Worm (Caenorhabditis elegans) whole organism, late embryonic: Measurements from ENCODE around the gene F09A5.3.

ENCODE experiments used
- C38D4.7 ChIP-seq: fragments of 200-800 bp; sonication (Bioruptor generic); optimal IDR thresholded peaks from 2 replicates; lab custom pipeline; 2018; ENCODE audit warnings: mild to moderate bottlenecking, missing genetic modification characterization, moderate library complexity, missing compliant biosample characterization
- K02D7.2 ChIP-seq: sonication (generic microtip); optimal IDR thresholded peaks from 2 replicates; lab custom pipeline; 2017; ENCODE audit warnings: mild to moderate bottlenecking, missing genetic modification characterization, missing compliant biosample characterization
- T23F11.4 ChIP-seq: fragments of 200-800 bp; sonication (Bioruptor generic); optimal IDR thresholded peaks from 2 replicates; lab custom pipeline; 2018; ENCODE audit warnings: mild to moderate bottlenecking, missing genetic modification characterization, missing compliant biosample characterization
- ahr-1 ChIP-seq: sonication (generic microtip); optimal IDR thresholded peaks from 2 replicates; lab custom pipeline; 2016; ENCODE audit warnings: missing genetic modification characterization, missing compliant biosample characterization
- ama-1 ChIP-seq: fragments of 150-350 bp; optimal IDR thresholded peaks from 2 replicates; lab custom pipeline; 2014
- ceh-14 ChIP-seq: sonication (generic microtip); optimal IDR thresholded peaks from 2 replicates; lab custom pipeline; 2016; ENCODE audit warnings: missing genotype, missing genetic modification characterization, missing compliant biosample characterization
- ceh-18 ChIP-seq: sonication (generic microtip); optimal IDR thresholded peaks from 2 replicates; lab custom pipeline; 2016; ENCODE audit warnings: missing genetic modification characterization, missing compliant biosample characterization
- ceh-24 ChIP-seq: sonication (generic microtip); optimal IDR thresholded peaks from 2 replicates; lab custom pipeline; 2016; ENCODE audit warnings: mild to moderate bottlenecking, missing genetic modification characterization, missing compliant biosample characterization
- ceh-30 ChIP-seq: fragments of 150-350 bp; optimal IDR thresholded peaks from 2 replicates; lab custom pipeline; 2014; ENCODE audit warnings: missing biosample characterization, missing genetic modification characterization
- ceh-34 ChIP-seq: sonication (generic microtip); optimal IDR thresholded peaks from 2 replicates; lab custom pipeline; 2016; ENCODE audit warnings: mild to moderate bottlenecking, missing genetic modification characterization, missing compliant biosample characterization
- ceh-45 ChIP-seq: fragments of 200-800 bp; sonication (Bioruptor generic); IDR thresholded peaks from 2 replicates; pipeline ENCODE4 v1.3.6; 2022; ENCODE audit warnings: missing genetic modification reagents, missing genetic modification characterization, missing compliant biosample characterization
- ceh-48 ChIP-seq: sonication (generic microtip); optimal IDR thresholded peaks from 2 replicates; lab custom pipeline; 2016; ENCODE audit warnings: missing genetic modification characterization, inconsistent platforms, missing compliant biosample characterization
- ceh-6 ChIP-seq: fragments of 200-800 bp; sonication (Bioruptor generic); optimal IDR thresholded peaks from 2 replicates; lab custom pipeline; 2018; ENCODE audit warnings: mild to moderate bottlenecking, missing genetic modification characterization, missing compliant biosample characterization
- che-1 ChIP-seq: sonication (generic microtip); optimal IDR thresholded peaks from 2 replicates; lab custom pipeline; 2016; ENCODE audit warnings: mild to moderate bottlenecking, missing genetic modification characterization, missing compliant biosample characterization
- dmd-4 ChIP-seq: sonication (generic microtip); optimal IDR thresholded peaks from 2 replicates; lab custom pipeline; 2016; ENCODE audit warnings: borderline replicate concordance, missing genetic modification characterization, missing compliant biosample characterization
- elt-2 ChIP-seq: sonication (generic microtip); optimal IDR thresholded peaks from 2 replicates; lab custom pipeline; 2016; ENCODE audit warnings: missing genetic modification reagents, missing genetic modification characterization, missing compliant biosample characterization
- elt-4 ChIP-seq: sonication (generic microtip); optimal IDR thresholded peaks from 2 replicates; lab custom pipeline; 2016; ENCODE audit warnings: missing genetic modification characterization, missing compliant biosample characterization
- ets-4 ChIP-seq: sonication (generic microtip); optimal IDR thresholded peaks from 2 replicates; lab custom pipeline; 2016; ENCODE audit warnings: missing genetic modification characterization, missing compliant biosample characterization
- eyg-1 ChIP-seq: sonication (generic microtip); optimal IDR thresholded peaks from 2 replicates; lab custom pipeline; 2016; ENCODE audit warnings: missing genotype, missing genetic modification characterization, missing compliant biosample characterization
- fkh-10 ChIP-seq: fragments of 150-350 bp; optimal IDR thresholded peaks from 2 replicates; lab custom pipeline; 2014; ENCODE audit warnings: missing biosample characterization, missing genetic modification reagents, missing genetic modification characterization
- fkh-6 ChIP-seq: sonication (generic microtip); optimal IDR thresholded peaks from 2 replicates; lab custom pipeline; 2016; ENCODE audit warnings: missing genetic modification characterization, missing compliant biosample characterization
- gmeb-2 ChIP-seq: sonication (generic microtip); optimal IDR thresholded peaks from 2 replicates; lab custom pipeline; 2016; ENCODE audit warnings: missing genetic modification characterization, inconsistent platforms, missing compliant biosample characterization
- hlh-15 ChIP-seq: sonication (generic microtip); optimal IDR thresholded peaks from 2 replicates; lab custom pipeline; 2016; ENCODE audit warnings: missing genetic modification characterization, missing compliant biosample characterization
- hlh-30 ChIP-seq: sonication (generic microtip); optimal IDR thresholded peaks from 2 replicates; lab custom pipeline; 2017; ENCODE audit warnings: antibody characterized with exemption, missing genetic modification characterization, missing compliant biosample characterization; ENCODE audit not compliant: insufficient read depth
- hlh-6 ChIP-seq: sonication (generic microtip); optimal IDR thresholded peaks from 2 replicates; lab custom pipeline; 2016; ENCODE audit warnings: missing genotype, missing genetic modification characterization, missing compliant biosample characterization
- lin-11 ChIP-seq: fragments of 200-800 bp; sonication (Bioruptor generic); optimal IDR thresholded peaks from 2 replicates; lab custom pipeline; 2018; ENCODE audit warnings: mild to moderate bottlenecking, missing genetic modification characterization, missing compliant biosample characterization
- madf-2 ChIP-seq: sonication (generic microtip); optimal IDR thresholded peaks from 2 replicates; lab custom pipeline; 2017; ENCODE audit warnings: missing genetic modification characterization, missing compliant biosample characterization
- nfya-1 ChIP-seq: sonication (generic microtip); optimal IDR thresholded peaks from 2 replicates; lab custom pipeline; 2017; ENCODE audit warnings: missing genetic modification characterization, mild to moderate bottlenecking, missing compliant biosample characterization, antibody characterized with exemption, moderate library complexity
- nhr-11 ChIP-seq: fragments of 150-350 bp; optimal IDR thresholded peaks from 2 replicates; lab custom pipeline; 2014; ENCODE audit warnings: missing biosample characterization, missing genetic modification characterization
- pag-3 ChIP-seq: sonication (generic microtip); optimal IDR thresholded peaks from 2 replicates; lab custom pipeline; 2016; ENCODE audit warnings: missing compliant biosample characterization, missing genetic modification characterization, borderline replicate concordance
- pat-9 ChIP-seq: fragments of 200-800 bp; sonication (Bioruptor generic); optimal IDR thresholded peaks from 2 replicates; lab custom pipeline; 2018; ENCODE audit warnings: mild to moderate bottlenecking, missing genetic modification characterization, moderate library complexity, missing compliant biosample characterization
- pax-1 ChIP-seq: fragments of 150-350 bp; optimal IDR thresholded peaks from 2 replicates; lab custom pipeline; 2014; ENCODE audit warnings: missing biosample characterization, missing genetic modification characterization
- pha-4 ChIP-seq: fragments of 150-350 bp; optimal IDR thresholded peaks from 2 replicates; lab custom pipeline; 2018; ENCODE audit warnings: missing biosample characterization, missing genetic modification reagents, missing genetic modification characterization
- pros-1 ChIP-seq: fragments of 150-350 bp; optimal IDR thresholded peaks from 2 replicates; lab custom pipeline; 2014; ENCODE audit warnings: missing biosample characterization, missing genetic modification reagents, missing genetic modification characterization
- rnt-1 ChIP-seq: sonication (generic microtip); optimal IDR thresholded peaks from 2 replicates; lab custom pipeline; 2016; ENCODE audit warnings: missing genetic modification characterization, missing compliant biosample characterization
- sdc-2 ChIP-seq: sonication (generic microtip); optimal IDR thresholded peaks from 2 replicates; lab custom pipeline; 2016; ENCODE audit warnings: missing genotype, missing genetic modification characterization, missing compliant biosample characterization
- tbx-2 ChIP-seq: sonication (generic microtip); optimal IDR thresholded peaks from 2 replicates; lab custom pipeline; 2016; ENCODE audit warnings: missing genetic modification characterization, missing compliant biosample characterization
- tbx-7 ChIP-seq: sonication (generic microtip); optimal IDR thresholded peaks from 2 replicates; lab custom pipeline; 2016; ENCODE audit warnings: missing genotype, missing genetic modification characterization, missing compliant biosample characterization
- ttx-3 ChIP-seq: sonication (generic microtip); optimal IDR thresholded peaks from 2 replicates; lab custom pipeline; 2016; ENCODE audit warnings: missing genetic modification reagents, missing genetic modification characterization, missing compliant biosample characterization
- unc-3 ChIP-seq, 2 experiments: fragments of 200-800 bp in 1 of 2; sonication (Bioruptor generic) in 1 of 2; sonication (generic microtip) in 1 of 2; conservative IDR thresholded peaks in 1 of 2; optimal IDR thresholded peaks in 1 of 2; 2 replicates each; pipeline versions ENCODE4 v1.3.6 to Lab custom; 2016 to 2022; ENCODE audit warnings: missing compliant biosample characterization in 2 of 2, missing genetic modification characterization in 2 of 2, missing genetic modification reagents in 1 of 2
- unc-42 ChIP-seq: sonication (generic microtip); optimal IDR thresholded peaks from 2 replicates; lab custom pipeline; 2016; ENCODE audit warnings: missing genotype, missing genetic modification characterization, missing compliant biosample characterization
- unc-55 ChIP-seq: sonication (generic microtip); optimal IDR thresholded peaks from 2 replicates; lab custom pipeline; 2017; ENCODE audit warnings: missing biosample characterization, missing genetic modification reagents, missing genetic modification characterization
- unc-86 ChIP-seq: sonication (generic microtip); optimal IDR thresholded peaks from 2 replicates; lab custom pipeline; 2016; ENCODE audit warnings: missing genetic modification characterization, missing compliant biosample characterization
- zip-5 ChIP-seq: sonication (generic microtip); optimal IDR thresholded peaks from 2 replicates; lab custom pipeline; 2016; ENCODE audit warnings: missing genetic modification characterization, missing compliant biosample characterization
- ztf-16 ChIP-seq: sonication (generic microtip); optimal IDR thresholded peaks from 2 replicates; lab custom pipeline; 2017; ENCODE audit warnings: missing genetic modification characterization, missing compliant biosample characterization

The F09A5.3 gene

DNA sequence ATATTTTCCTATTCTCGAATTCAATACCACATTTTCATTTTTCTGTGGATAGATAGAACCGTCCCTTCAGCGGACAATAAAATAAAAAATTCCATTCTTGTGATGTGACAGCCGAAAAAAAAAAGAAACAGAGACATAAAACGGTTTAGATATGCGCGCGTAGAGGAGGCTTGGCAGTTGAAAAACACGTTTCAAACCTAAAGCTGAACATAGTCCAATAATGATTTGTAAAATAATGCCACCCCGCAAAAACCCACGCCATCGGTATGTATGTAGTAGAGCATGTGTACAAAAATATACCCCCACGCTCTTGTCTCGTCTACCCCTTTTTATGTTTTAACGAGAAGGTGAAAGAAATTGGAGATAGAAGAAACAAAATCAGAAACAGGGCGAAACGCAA is 32.7 kb upstream of the F09A5.3 start:
- no peak for TF ChIP-seq ttx-3
- no peak for TF ChIP-seq ztf-16
- no peak for TF ChIP-seq rnt-1
- no peak for TF ChIP-seq ama-1 (lab: Kevin White, UChicago)
- TF ChIP-seq C38D4.7 (GFP tag; lab: Kevin White, UChicago), result no peak
- no peak for TF ChIP-seq nfya-1
- no peak for TF ChIP-seq sdc-2 (tag; lab: Kevin White, UChicago)
- no peak for TF ChIP-seq gmeb-2 (tag; lab: Kevin White, UChicago)
- TF ChIP-seq K02D7.2 (tag; lab: Kevin White, UChicago), result no peak
- no peak for TF ChIP-seq che-1 (tag; lab: Kevin White, UChicago)
- no peak for TF ChIP-seq eyg-1 (tag; lab: Kevin White, UChicago)
- no peak for TF ChIP-seq ceh-34 (tag; lab: Kevin White, UChicago)
- TF ChIP-seq hlh-6 (tag; lab: Kevin White, UChicago), result no peak
- TF ChIP-seq ceh-24 (tag; lab: Kevin White, UChicago), result no peak
- no peak for TF ChIP-seq fkh-10
- TF ChIP-seq ceh-14 (tag; lab: Kevin White, UChicago), result no peak
- TF ChIP-seq tbx-2 (tag; lab: Kevin White, UChicago), result no peak
- TF ChIP-seq nhr-11 (tag; lab: Kevin White, UChicago), result no peak
- no peak for TF ChIP-seq T23F11.4 (GFP tag; lab: Kevin White, UChicago)

DNA sequence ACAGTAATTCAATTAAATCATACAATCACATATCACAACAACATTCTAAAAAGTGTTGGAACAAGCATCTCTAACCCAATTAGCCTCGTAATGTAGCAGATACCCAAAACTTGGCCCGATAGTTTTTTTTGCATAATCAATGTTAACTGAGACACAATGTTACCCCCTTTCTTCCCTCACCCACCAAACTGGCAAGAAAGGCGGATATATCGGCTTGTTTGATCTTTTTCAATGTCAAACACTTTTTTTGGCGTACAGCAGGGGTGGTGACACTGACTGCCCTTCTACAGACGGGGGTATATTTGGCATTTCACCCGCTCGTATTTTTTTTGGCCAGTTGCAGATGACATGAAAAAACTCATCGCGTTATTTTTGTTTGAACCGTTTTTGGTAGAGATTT is 31.4 kb upstream of the F09A5.3 start:
- TF ChIP-seq pax-1 (tag; lab: Kevin White, UChicago) (no peak), tbx-7 (no peak), gmeb-2 (tag; lab: Kevin White, UChicago) (no peak), hlh-15 (tag; lab: Kevin White, UChicago) (no peak), pat-9 (no peak), nfya-1 (no peak), rnt-1 (no peak), unc-3 (GFP tag; conservative IDR thresholded peaks at IDR 0.05; lab: Robert Waterston, UW) (no peak), unc-3 (tag; optimal IDR thresholded peaks at IDR 0.05; lab: Kevin White, UChicago) (no peak), ceh-48 (tag; lab: Kevin White, UChicago) (no peak), hlh-6 (tag; lab: Kevin White, UChicago) (no peak), che-1 (tag; lab: Kevin White, UChicago) (no peak), pros-1 (tag; lab: Kevin White, UChicago) (no peak), fkh-6 (no peak), T23F11.4 (GFP tag; lab: Kevin White, UChicago) (no peak), ceh-24 (tag; lab: Kevin White, UChicago) (no peak), ceh-30 (no peak), unc-55 (no peak)

DNA sequence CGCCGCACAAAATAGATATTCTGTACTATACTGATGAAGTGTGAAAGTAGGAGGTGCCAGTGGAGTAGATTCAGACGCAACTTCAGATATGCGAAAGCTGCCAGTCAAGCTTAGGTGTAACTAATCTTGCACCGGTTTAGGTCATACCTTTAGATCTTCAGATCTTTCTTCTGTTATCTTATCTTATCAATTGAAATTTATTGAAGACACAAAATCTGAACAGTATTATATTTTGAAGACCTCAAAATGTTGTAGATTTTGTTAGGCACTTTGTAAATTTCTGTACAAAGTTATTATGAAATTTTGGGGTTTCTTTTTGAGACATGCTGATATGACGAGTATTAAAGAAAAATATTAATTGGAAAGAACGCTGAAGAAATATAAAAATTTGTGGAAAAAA is 28.7 kb upstream of the F09A5.3 start:
- no peak for TF ChIP-seq unc-55
- TF ChIP-seq tbx-7, result no peak
- no peak for TF ChIP-seq unc-86 (tag; lab: Kevin White, UChicago)
- no peak for TF ChIP-seq dmd-4 (tag; lab: Kevin White, UChicago)
- TF ChIP-seq, all 69 proteins: peak for 0

DNA sequence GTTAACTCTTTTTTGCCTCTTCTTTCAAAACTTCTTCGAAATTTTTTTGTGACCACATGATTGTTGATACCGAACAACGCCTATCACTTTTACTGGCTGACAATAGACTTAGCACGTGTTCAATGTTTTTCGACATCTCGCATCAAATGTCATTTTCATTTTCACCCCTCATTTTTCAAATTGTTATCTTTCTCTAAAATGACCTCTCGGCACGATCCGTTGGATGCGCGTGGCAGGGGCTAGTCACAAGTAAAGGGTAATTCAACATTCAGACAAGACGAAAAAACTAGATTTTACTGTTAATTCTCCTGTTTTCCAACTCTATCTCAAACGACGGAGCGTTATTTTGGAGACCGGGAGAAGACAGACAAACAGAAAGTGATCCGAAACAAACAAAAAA is 27.9 kb upstream of the F09A5.3 start, which contains the start of gene F17H10.2:
Gene F17H10.2, plus strand, starts transcription at position 316 of the 400 bp plus-strand sequence.
- TF ChIP-seq lin-11 (no peak), elt-2 (tag; lab: Kevin White, UChicago) (no peak), hlh-30 (peak; percentile 14)

DNA sequence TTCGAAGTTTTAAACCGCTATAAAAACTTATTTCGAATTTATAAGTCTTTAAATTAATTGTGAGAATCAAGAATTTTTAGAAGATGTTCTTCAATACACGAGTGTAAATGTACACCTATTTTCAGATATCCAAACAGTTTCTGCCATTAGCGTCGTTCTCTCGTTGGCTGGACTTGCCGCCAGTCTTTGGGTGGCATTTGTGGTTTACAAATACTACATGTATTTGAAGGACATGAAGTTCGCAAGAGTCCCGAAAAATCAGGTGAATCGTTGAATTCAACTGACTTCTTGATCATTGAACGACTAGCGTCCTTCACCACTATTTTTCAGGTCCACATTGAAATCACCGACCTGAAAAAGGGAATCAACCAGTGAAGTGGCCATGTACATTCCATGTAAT is 25.7 kb upstream of the F09A5.3 start:
- TF ChIP-seq sdc-2 (tag; lab: Kevin White, UChicago), result no peak
- no peak for TF ChIP-seq zip-5
- TF ChIP-seq pag-3, result no peak
- no peak for TF ChIP-seq unc-42
- TF ChIP-seq ceh-18 (tag; lab: Kevin White, UChicago), result no peak
- TF ChIP-seq elt-4, result no peak
- no peak for TF ChIP-seq fkh-6
- no peak for TF ChIP-seq elt-2 (tag; lab: Kevin White, UChicago)
- no peak for TF ChIP-seq ceh-6 (GFP tag; lab: Kevin White, UChicago)
- TF ChIP-seq dmd-4 (tag; lab: Kevin White, UChicago), result no peak
- TF ChIP-seq tbx-2 (tag; lab: Kevin White, UChicago), result no peak
- TF ChIP-seq ets-4 (tag; lab: Kevin White, UChicago), result no peak
- no peak for TF ChIP-seq pha-4 (tag; lab: Kevin White, UChicago)
- no peak for TF ChIP-seq ahr-1 (tag; lab: Kevin White, UChicago)
- TF ChIP-seq madf-2 (tag; lab: Kevin White, UChicago), result no peak
- TF ChIP-seq tbx-7, result no peak
- TF ChIP-seq ceh-45 (GFP tag; lab: Robert Waterston, UW), result no peak
- TF ChIP-seq, all 69 proteins: peak for 0
